Fruit fly (Drosophila melanogaster): ENCODE results near the gene CG13308.

The CG13308 gene

DNA sequence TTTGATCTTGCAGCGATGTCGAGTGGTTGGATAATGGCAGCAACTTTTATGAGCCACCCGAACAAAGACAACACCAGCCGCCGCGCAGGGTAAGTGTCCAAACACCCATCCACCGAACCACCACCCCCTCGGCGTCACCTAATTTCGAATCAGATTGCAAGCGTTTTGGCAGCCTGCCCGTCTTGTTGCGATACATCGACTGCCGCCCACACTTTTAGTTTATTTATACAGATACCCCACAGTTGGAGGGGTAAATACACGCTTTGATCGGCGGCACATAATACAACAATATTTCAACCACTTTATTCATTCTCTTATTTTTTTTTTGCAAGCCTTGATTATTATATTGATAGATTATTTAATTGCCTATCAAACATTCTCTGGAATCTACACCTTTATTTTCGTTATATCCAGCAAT is 45.3 kb upstream of the CG13308 start (continued):
- TF ChIP-seq Sox100B (GFP tag; optimal IDR thresholded peaks at IDR 0.05) (no peak), CG8290 (GFP tag; optimal IDR thresholded peaks at IDR 0.05) (no peak), CG8290 (tag; optimal IDR thresholded peaks at IDR 0.05) (peak in 1 of 2 experiments; percentile 31), twi (tag; optimal IDR thresholded peaks at IDR 0.05) (no peak), tap (tag; optimal IDR thresholded peaks at IDR 0.05) (no peak), CG12942 (GFP tag; optimal IDR thresholded peaks at IDR 0.05) (no peak), CG13296 (GFP tag; optimal IDR thresholded peaks at IDR 0.05) (no peak), HLH4C (GFP tag; IDR thresholded peaks at IDR 0.05; ENCODE audit: partially characterized antibody) (0 out of 3 replicates have a peak, but pooled peaks have one; percentile 37), CG1603 (tag; optimal IDR thresholded peaks at IDR 0.05) (peak; percentile 21), BEAF-32 (GFP tag; optimal IDR thresholded peaks at IDR 0.05) (no peak), cato (GFP tag; optimal IDR thresholded peaks at IDR 0.05; ENCODE audit: borderline replicate concordance) (no peak), tll (GFP tag; optimal IDR thresholded peaks at IDR 0.05) (no peak), zfh2 (GFP tag; optimal IDR thresholded peaks at IDR 0.05) (peak; percentile 28), CG1024 (GFP tag; IDR thresholded peaks at IDR 0.05) (no peak), Hr39 (optimal IDR thresholded peaks at IDR 0.05) (no peak), pros (GFP tag; optimal IDR thresholded peaks at IDR 0.05) (no peak), Doc3 (GFP tag; IDR thresholded peaks at IDR 0.05; ENCODE audit: partially characterized antibody) (no peak), nmo (GFP tag; optimal IDR thresholded peaks at IDR 0.05) (peak; percentile 48), CG30403 (GFP tag; optimal IDR thresholded peaks at IDR 0.05) (peak; percentile 45), hb (GFP tag; IDR thresholded peaks at IDR 0.05; ENCODE audit: partially characterized antibody) (0 out of 3 replicates have a peak, but pooled peaks have one; percentile 25), CG11696 (GFP tag; IDR thresholded peaks at IDR 0.05) (no peak), CG11247 (GFP tag; IDR thresholded peaks at IDR 0.05) (peak; percentile 49), CG17912 (GFP tag; optimal IDR thresholded peaks at IDR 0.05) (no peak), CG2120 (GFP tag; optimal IDR thresholded peaks at IDR 0.05) (peak; percentile 71), ac (GFP tag; optimal IDR thresholded peaks at IDR 0.05) (no peak), CG42726 (GFP tag; IDR thresholded peaks at IDR 0.05; ENCODE audit: partially characterized antibody) (no peak), CG17802 (tag; optimal IDR thresholded peaks at IDR 0.05) (no peak), B-H1 (GFP tag; IDR thresholded peaks at IDR 0.05) (peak; percentile 32; the same call in 2 of the 3 replicates), crc (GFP tag; optimal IDR thresholded peaks at IDR 0.05) (no peak)

DNA sequence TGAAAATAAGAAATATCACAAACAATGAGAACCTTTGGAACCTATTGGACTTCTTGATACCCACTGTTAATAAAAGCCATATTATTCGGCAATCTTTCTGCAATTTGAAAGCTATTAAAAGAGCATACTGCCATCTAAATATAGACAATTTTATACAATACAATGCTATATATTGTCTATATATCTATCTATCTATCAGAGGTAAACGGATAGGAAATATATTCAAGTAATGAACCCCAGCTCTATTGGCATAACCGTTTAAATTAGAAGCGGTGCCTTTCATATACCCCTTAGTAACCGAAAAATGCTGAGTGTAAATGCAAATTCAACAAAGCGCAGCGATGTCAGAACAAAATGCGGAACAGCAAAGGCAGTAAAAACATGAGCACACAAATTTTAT is 44.5 kb upstream of the CG13308 start:
- no peak for TF ChIP-seq amos (GFP tag; IDR thresholded peaks at IDR 0.05; ENCODE audit: partially characterized antibody)
- no peak for TF ChIP-seq CG8944 (GFP tag; optimal IDR thresholded peaks at IDR 0.05)
- no peak for TF ChIP-seq eyg (GFP tag; optimal IDR thresholded peaks at IDR 0.05)
- no peak for TF ChIP-seq CG8924 (tag; optimal IDR thresholded peaks at IDR 0.05)
- no peak for TF ChIP-seq YL-1 (GFP tag; optimal IDR thresholded peaks at IDR 0.05)
- TF ChIP-seq dan (GFP tag; IDR thresholded peaks at IDR 0.05), result no peak
- TF ChIP-seq Xbp1 (GFP tag; optimal IDR thresholded peaks at IDR 0.05), result no peak
- TF ChIP-seq CG7357 (GFP tag; IDR thresholded peaks at IDR 0.05), result no peak
- no peak for TF ChIP-seq twi (tag; optimal IDR thresholded peaks at IDR 0.05)
- no peak for TF ChIP-seq caup (GFP tag; optimal IDR thresholded peaks at IDR 0.05; ENCODE audit: severe bottlenecking)
- no peak for TF ChIP-seq al (GFP tag; IDR thresholded peaks at IDR 0.05)
- TF ChIP-seq CG2712 (tag; optimal IDR thresholded peaks at IDR 0.05), result no peak
- TF ChIP-seq CG7372 (GFP tag; IDR thresholded peaks at IDR 0.05), result no peak
- no peak for TF ChIP-seq Dip2 (GFP tag; IDR thresholded peaks at IDR 0.05)
- TF ChIP-seq CG7745 (tag; optimal IDR thresholded peaks at IDR 0.05), result no peak
- no peak for TF ChIP-seq danr (GFP tag; IDR thresholded peaks at IDR 0.05)
